In the genomic region with DNA sequence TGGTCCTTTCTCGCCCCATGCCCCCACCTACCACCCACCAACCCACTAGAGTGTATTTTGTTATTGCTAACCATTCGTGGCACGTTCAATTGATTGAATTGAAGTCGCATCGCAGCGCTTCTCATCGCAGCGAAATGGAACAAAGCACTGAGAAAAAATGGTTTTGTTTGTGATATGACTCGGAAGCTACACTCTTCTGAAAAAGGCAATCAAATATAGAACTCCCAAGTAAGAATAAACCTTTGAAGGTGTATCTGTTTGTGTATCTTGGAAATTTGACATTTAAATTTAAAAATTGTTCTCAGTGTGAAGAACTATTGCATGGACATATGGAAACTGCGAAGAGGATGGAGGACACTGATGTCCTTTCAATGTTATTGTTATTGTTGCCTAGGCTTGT, we compare ENCODE assay signal across 2 fruit fly cellular contexts.
TF ChIP-seq lines count a peak whose summit lies in the region.

No protein-coding gene starts in this region.

- no peak for TF ChIP-seq CTCF in whole organism, embryonic (GFP tag; optimal IDR thresholded peaks at IDR 0.05; lab: Kevin White, UChicago)

TF ChIP-seq in whole organism, embryonic, 481 proteins besides CTCF, POLR2A, EP300 and RAD21 (continues in another document):
- TF ChIP-seq HLHmδ (GFP tag; optimal IDR thresholded peaks at IDR 0.05; lab: Kevin White, UChicago) (no peak), Lhr (GFP tag; optimal IDR thresholded peaks at IDR 0.05; lab: Kevin White, UChicago) (no peak), MBD-R2 (GFP tag; IDR thresholded peaks at IDR 0.05; lab: Robert Waterston, UW) (no peak), Pdp1 (GFP tag; optimal IDR thresholded peaks at IDR 0.05; lab: Kevin White, UChicago) (no peak), CG11398 (GFP tag; optimal IDR thresholded peaks at IDR 0.05; lab: Kevin White, UChicago) (no peak), CG10321 (GFP tag; IDR thresholded peaks at IDR 0.05; lab: Robert Waterston, UW) (no peak), Sox102F (GFP tag; optimal IDR thresholded peaks at IDR 0.05; lab: Kevin White, UChicago) (peak; percentile 6), mld (GFP tag; IDR thresholded peaks at IDR 0.05; lab: Robert Waterston, UW; ENCODE audit: partially characterized antibody) (no peak), Hey (tag; optimal IDR thresholded peaks at IDR 0.05; lab: Kevin White, UChicago) (no peak), slp2 (GFP tag; optimal IDR thresholded peaks at IDR 0.05; lab: Kevin White, UChicago) (no peak), CG4854 (GFP tag; optimal IDR thresholded peaks at IDR 0.05; lab: Kevin White, UChicago) (no peak), Kr (GFP tag; optimal IDR thresholded peaks at IDR 0.05; lab: Kevin White, UChicago) (no peak), CG6272 (GFP tag; IDR thresholded peaks at IDR 0.05; lab: Robert Waterston, UW) (no peak), bsh (GFP tag; optimal IDR thresholded peaks at IDR 0.05; lab: Kevin White, UChicago) (no peak), mam (GFP tag; optimal IDR thresholded peaks at IDR 0.05; lab: Kevin White, UChicago) (no peak), BtbVII (GFP tag; optimal IDR thresholded peaks at IDR 0.05; lab: Kevin White, UChicago) (no peak), CG14441 (GFP tag; IDR thresholded peaks at IDR 0.05; lab: Robert Waterston, UW) (no peak), chif (GFP tag; optimal IDR thresholded peaks at IDR 0.05; lab: Kevin White, UChicago) (peak in 1 of 2 experiments; percentile 39), gt (GFP tag; IDR thresholded peaks at IDR 0.05; lab: Robert Waterston, UW) (no peak), CG10543 (GFP tag; optimal IDR thresholded peaks at IDR 0.05; lab: Kevin White, UChicago) (no peak), az2 (GFP tag; optimal IDR thresholded peaks at IDR 0.05; lab: Kevin White, UChicago) (no peak), tx (GFP tag; optimal IDR thresholded peaks at IDR 0.05; lab: Kevin White, UChicago) (no peak), CoRest (tag; optimal IDR thresholded peaks at IDR 0.05; lab: Kevin White, UChicago) (no peak), Side (GFP tag; optimal IDR thresholded peaks at IDR 0.05; lab: Kevin White, UChicago) (no peak), CG11093 (GFP tag; IDR thresholded peaks at IDR 0.05; lab: Robert Waterston, UW) (no peak), sna (GFP tag; IDR thresholded peaks at IDR 0.05; lab: Robert Waterston, UW; ENCODE audit: partially characterized antibody) (no peak), tio (GFP tag; optimal IDR thresholded peaks at IDR 0.05; lab: Kevin White, UChicago) (peak; percentile 9), Sox100B (GFP tag; optimal IDR thresholded peaks at IDR 0.05; lab: Kevin White, UChicago) (no peak), zen2 (GFP tag; IDR thresholded peaks at IDR 0.05; lab: Robert Waterston, UW; ENCODE audit: partially characterized antibody) (no peak), CG12071 (GFP tag; optimal IDR thresholded peaks at IDR 0.05; lab: Kevin White, UChicago) (no peak), ara (GFP tag; IDR thresholded peaks at IDR 0.05; lab: Robert Waterston, UW) (peak; percentile 14; the same call in 1 of the 2 replicates), lab (GFP tag; optimal IDR thresholded peaks at IDR 0.05; lab: Kevin White, UChicago) (no peak), fd64A (GFP tag; optimal IDR thresholded peaks at IDR 0.05; lab: Kevin White, UChicago) (no peak), toy (GFP tag; IDR thresholded peaks at IDR 0.05; lab: Robert Waterston, UW) (no peak), dpn (GFP tag; optimal IDR thresholded peaks at IDR 0.05; lab: Kevin White, UChicago) (no peak), CG5180 (GFP tag; optimal IDR thresholded peaks at IDR 0.05; lab: Kevin White, UChicago) (no peak), crol (GFP tag; IDR thresholded peaks at IDR 0.05; lab: Robert Waterston, UW) (no peak), CG3847 (GFP tag; IDR thresholded peaks at IDR 0.05; lab: Robert Waterston, UW) (no peak), da (GFP tag; optimal IDR thresholded peaks at IDR 0.05; lab: Kevin White, UChicago) (no peak), CG10366 (GFP tag; IDR thresholded peaks at IDR 0.05; lab: Robert Waterston, UW) (no peak), CG12219 (GFP tag; optimal IDR thresholded peaks at IDR 0.05; lab: Kevin White, UChicago) (no peak), CG9215 (GFP tag; IDR thresholded peaks at IDR 0.05; lab: Robert Waterston, UW) (no peak), cg (GFP tag; optimal IDR thresholded peaks at IDR 0.05; lab: Kevin White, UChicago) (no peak), Ssrp (tag; optimal IDR thresholded peaks at IDR 0.05; lab: Kevin White, UChicago) (no peak), CG8388 (GFP tag; optimal IDR thresholded peaks at IDR 0.05; lab: Kevin White, UChicago) (no peak)

TF ChIP-seq in whole organism, prepupa, 60 proteins besides CTCF, POLR2A, EP300 and RAD21:
- no peak for TF ChIP-seq CG8319 (GFP tag; optimal IDR thresholded peaks at IDR 0.05; lab: Kevin White, UChicago)
- no peak for TF ChIP-seq fd59A (GFP tag; optimal IDR thresholded peaks at IDR 0.05; lab: Kevin White, UChicago)
- 0 out of 3 replicates have a peak, but pooled peaks have one; percentile 19 for TF ChIP-seq CG6163 (GFP tag; IDR thresholded peaks at IDR 0.05; lab: Robert Waterston, UW)
- TF ChIP-seq Hr4 (GFP tag; optimal IDR thresholded peaks at IDR 0.05; lab: Kevin White, UChicago), result peak; percentile 2
- no peak for TF ChIP-seq fkh (GFP tag; optimal IDR thresholded peaks at IDR 0.05; lab: Kevin White, UChicago)
- no peak for TF ChIP-seq CG10631 (GFP tag; optimal IDR thresholded peaks at IDR 0.05; lab: Kevin White, UChicago)
